Worm (Caenorhabditis elegans): Measurements from ENCODE around the gene C16D9.8.

Gene C16D9.8

DNA sequence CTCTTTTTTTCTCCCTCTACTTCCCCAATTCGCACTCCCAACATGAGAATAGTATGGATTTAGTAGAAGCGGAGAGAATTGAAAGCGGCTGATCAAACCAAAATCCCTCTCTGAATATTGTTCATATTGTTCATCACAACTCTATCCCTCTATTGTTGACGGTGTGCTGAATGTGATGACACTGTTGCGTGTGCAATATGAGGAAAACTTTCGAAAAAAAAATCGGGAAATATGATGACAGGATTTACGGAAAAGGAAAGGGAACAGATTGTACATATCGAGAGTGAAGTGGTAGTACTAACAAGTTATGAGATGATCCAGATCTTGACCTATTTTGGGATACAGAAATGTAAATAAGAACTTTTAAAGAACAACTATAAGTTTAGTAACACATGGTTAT is 32.5 kb upstream of the C16D9.8 start, which contains the start of gene smex-1:
smex-1 (minus strand) TSS at position 101 of the 400 bp plus-strand sequence.
- no peak for TF ChIP-seq daf-8 (GFP tag; IDR thresholded peaks at IDR 0.05)
- TF ChIP-seq spr-1 (tag; optimal IDR thresholded peaks at IDR 0.05): no peak
- TF ChIP-seq D1046.2 (GFP tag; IDR thresholded peaks at IDR 0.05): no peak
- no peak for TF ChIP-seq T20F7.1 (GFP tag; optimal IDR thresholded peaks at IDR 0.05)
- TF ChIP-seq unc-39 (tag; optimal IDR thresholded peaks at IDR 0.05): no peak
- no peak for TF ChIP-seq arid-1 (GFP tag; conservative IDR thresholded peaks at IDR 0.05)
- TF ChIP-seq zfp-3 (GFP tag; conservative IDR thresholded peaks at IDR 0.05): no peak
- no peak for TF ChIP-seq dve-1 (tag; optimal IDR thresholded peaks at IDR 0.05; ENCODE audit: insufficient read depth)
- TF ChIP-seq ztf-7 (tag; optimal IDR thresholded peaks at IDR 0.05): no peak
- no peak for TF ChIP-seq ZK337.2 (GFP tag; IDR thresholded peaks at IDR 0.05)
- TF ChIP-seq Y48G9A.11 (GFP tag; IDR thresholded peaks at IDR 0.05): no peak
- TF ChIP-seq attf-4 (tag; optimal IDR thresholded peaks at IDR 0.05): no peak
- no peak for TF ChIP-seq dmd-6 (GFP tag; IDR thresholded peaks at IDR 0.05)
- no peak for TF ChIP-seq nhr-111 (GFP tag; optimal IDR thresholded peaks at IDR 0.05)
- no peak for TF ChIP-seq ceh-62 (tag; optimal IDR thresholded peaks at IDR 0.05)
- TF ChIP-seq php-3 (GFP tag; IDR thresholded peaks at IDR 0.05): no peak

DNA sequence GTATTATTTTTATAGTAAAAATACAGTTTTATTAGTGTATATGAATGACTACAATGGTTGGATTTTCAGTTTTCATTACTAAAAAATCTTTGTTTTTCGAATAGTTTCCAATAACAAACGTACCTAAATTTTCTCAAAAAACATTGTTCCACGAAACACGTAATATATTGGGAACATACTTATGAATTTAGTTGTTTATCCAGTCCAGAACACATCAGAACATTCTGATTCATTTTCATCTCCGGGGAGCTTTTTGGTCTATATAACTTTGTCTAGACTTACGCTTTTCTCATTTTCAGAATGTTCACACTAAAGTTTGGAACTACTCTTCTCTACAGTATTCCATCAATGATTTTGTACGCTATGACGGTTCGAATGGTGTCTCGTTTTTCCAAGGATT is 28.4 kb upstream of the C16D9.8 start, which contains the start of gene srg-33:
srg-33 (plus strand) TSS at position 301 of the 400 bp plus-strand sequence.
- TF ChIP-seq ceh-32 (tag; optimal IDR thresholded peaks at IDR 0.05; ENCODE audit: poor library complexity) (no peak), ceh-20 (GFP tag; IDR thresholded peaks at IDR 0.05) (no peak), ceh-82 (tag; optimal IDR thresholded peaks at IDR 0.05) (no peak), nhr-10 (tag; optimal IDR thresholded peaks at IDR 0.05) (no peak), jun-1 (tag; optimal IDR thresholded peaks at IDR 0.05) (no peak), mep-1 (tag; optimal IDR thresholded peaks at IDR 0.05) (no peak), mxl-2 (GFP tag; conservative IDR thresholded peaks at IDR 0.05) (no peak)

ce11 chrV:8288125-8288806 is 24.9 kb upstream of the C16D9.8 start:
- TF ChIP-seq zip-11 (GFP tag; IDR thresholded peaks at IDR 0.05) (no peak), lin-13 (GFP tag; optimal IDR thresholded peaks at IDR 0.05) (no peak), rbr-2 (tag; optimal IDR thresholded peaks at IDR 0.05) (no peak), nhr-102 (tag; optimal IDR thresholded peaks at IDR 0.05) (no peak), saeg-2 (GFP tag; IDR thresholded peaks at IDR 0.05) (no peak), jun-1 (tag; optimal IDR thresholded peaks at IDR 0.05) (no peak), daf-16 (GFP tag; optimal IDR thresholded peaks at IDR 0.05) (peak in 1 of 2 experiments; percentile 17), daf-16 (tag; optimal IDR thresholded peaks at IDR 0.05) (no peak), hlh-11 (tag; optimal IDR thresholded peaks at IDR 0.05) (no peak), T26A8.4 (GFP tag; IDR thresholded peaks at IDR 0.05) (no peak), cey-2 (tag; optimal IDR thresholded peaks at IDR 0.05; ENCODE audit: borderline replicate concordance, insufficient read depth) (no peak), hlh-30 (tag; optimal IDR thresholded peaks at IDR 0.05; ENCODE audit: insufficient read depth) (peak; percentile 66), nhr-25 (tag; optimal IDR thresholded peaks at IDR 0.05; ENCODE audit: borderline replicate concordance, insufficient read depth) (no peak), ama-1 (optimal IDR thresholded peaks at IDR 0.05) (no peak), pqm-1 (tag; optimal IDR thresholded peaks at IDR 0.05) (no peak), lin-39 (tag; optimal IDR thresholded peaks at IDR 0.05) (no peak), php-3 (GFP tag; IDR thresholded peaks at IDR 0.05) (no peak), nhr-77 (tag; optimal IDR thresholded peaks at IDR 0.05) (no peak), F10B5.3 (tag; optimal IDR thresholded peaks at IDR 0.05) (no peak), Y48G9A.11 (GFP tag; IDR thresholded peaks at IDR 0.05) (no peak), hmg-1.1 (GFP tag; IDR thresholded peaks at IDR 0.05) (no peak; the same call in 1 of the 2 replicates), spr-3 (GFP tag; optimal IDR thresholded peaks at IDR 0.05) (no peak), lir-3 (tag; optimal IDR thresholded peaks at IDR 0.05) (no peak), vab-7 (GFP tag; IDR thresholded peaks at IDR 0.05) (no peak), dpl-1 (GFP tag; optimal IDR thresholded peaks at IDR 0.05) (no peak), dmd-6 (GFP tag; IDR thresholded peaks at IDR 0.05) (peak; percentile 22; the same call in 1 of the 2 replicates), D1046.2 (GFP tag; IDR thresholded peaks at IDR 0.05) (no peak), daf-12 (tag; optimal IDR thresholded peaks at IDR 0.05) (no peak), lin-1 (GFP tag; IDR thresholded peaks at IDR 0.05) (no peak), lsy-2 (tag; optimal IDR thresholded peaks at IDR 0.05) (no peak)

Data from whole organism, L4 larva.